Worm (Caenorhabditis elegans): ENCODE data around the gene R12B2.3.

DNA sequence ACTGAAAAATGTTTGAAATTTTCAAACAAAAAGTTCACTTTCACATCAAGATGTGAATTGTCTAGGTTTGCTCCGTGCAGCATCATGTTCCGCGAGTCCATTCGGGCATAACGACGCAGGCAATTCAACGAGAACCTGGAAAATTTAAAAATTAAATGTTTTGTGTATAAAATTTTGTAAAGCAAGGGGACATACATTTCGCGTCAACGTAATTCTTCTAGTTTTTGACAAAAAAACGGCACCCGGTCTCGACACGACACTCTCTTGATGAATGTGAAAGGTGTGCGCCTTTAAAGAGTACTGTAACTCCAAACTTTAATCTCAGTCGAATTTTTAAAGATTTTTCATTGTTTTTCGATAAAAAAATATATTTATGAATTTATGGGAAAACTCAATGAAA, 28.7 kb downstream of the R12B2.3 start, which contains the start of gene R12B2.6:
- no peak for TF ChIP-seq pes-1 (GFP tag; IDR thresholded peaks at IDR 0.05)
- no peak for TF ChIP-seq flt-1 (GFP tag; IDR thresholded peaks at IDR 0.05)
- no peak for TF ChIP-seq aly-1 (tag; optimal IDR thresholded peaks at IDR 0.05)
- TF ChIP-seq ets-7 (tag; optimal IDR thresholded peaks at IDR 0.05), result no peak
- TF ChIP-seq ama-1 (optimal IDR thresholded peaks at IDR 0.05), result no peak
- TF ChIP-seq tbx-37 (GFP tag; conservative IDR thresholded peaks at IDR 0.05), result no peak
- TF ChIP-seq scrt-1 (GFP tag; IDR thresholded peaks at IDR 0.05), result no peak
- TF ChIP-seq tbx-11 (GFP tag; IDR thresholded peaks at IDR 0.05), result no peak
- TF ChIP-seq hnd-1 (tag; optimal IDR thresholded peaks at IDR 0.05), result no peak
- no peak for TF ChIP-seq F13C5.2 (tag; optimal IDR thresholded peaks at IDR 0.05)
- TF ChIP-seq B0310.2 (tag; optimal IDR thresholded peaks at IDR 0.05), result no peak
- no peak for TF ChIP-seq hmg-4 (GFP tag; optimal IDR thresholded peaks at IDR 0.05)

Measured in whole organism, early embryonic.